Worm (Caenorhabditis elegans) whole organism, mixed stage, embryonic: ENCODE data around the gene nmr-1.

Experiments used
- elt-3 ChIP-seq: fragments of 150-350 bp; optimal IDR thresholded peaks from 2 replicates; lab custom pipeline; 2014; ENCODE audit warnings: missing biosample characterization, missing genetic modification characterization
- hlh-1 ChIP-seq: fragments of 150-350 bp; optimal IDR thresholded peaks from 2 replicates; lab custom pipeline; 2014; ENCODE audit warnings: missing biosample characterization, missing genetic modification reagents, missing genetic modification characterization
- lin-13 ChIP-seq: fragments of 150-350 bp; optimal IDR thresholded peaks from 2 replicates; lab custom pipeline; 2014; ENCODE audit warnings: missing biosample characterization, missing genetic modification characterization
- pha-4 ChIP-seq: fragments of 150-350 bp; optimal IDR thresholded peaks from 2 replicates; lab custom pipeline; 2018; ENCODE audit warnings: missing biosample characterization, missing genetic modification reagents, missing genetic modification characterization
- unc-62 ChIP-seq: fragments of 150-350 bp; optimal IDR thresholded peaks from 2 replicates; lab custom pipeline; 2014; ENCODE audit warnings: missing biosample characterization, missing genetic modification reagents, missing genetic modification characterization

DNA sequence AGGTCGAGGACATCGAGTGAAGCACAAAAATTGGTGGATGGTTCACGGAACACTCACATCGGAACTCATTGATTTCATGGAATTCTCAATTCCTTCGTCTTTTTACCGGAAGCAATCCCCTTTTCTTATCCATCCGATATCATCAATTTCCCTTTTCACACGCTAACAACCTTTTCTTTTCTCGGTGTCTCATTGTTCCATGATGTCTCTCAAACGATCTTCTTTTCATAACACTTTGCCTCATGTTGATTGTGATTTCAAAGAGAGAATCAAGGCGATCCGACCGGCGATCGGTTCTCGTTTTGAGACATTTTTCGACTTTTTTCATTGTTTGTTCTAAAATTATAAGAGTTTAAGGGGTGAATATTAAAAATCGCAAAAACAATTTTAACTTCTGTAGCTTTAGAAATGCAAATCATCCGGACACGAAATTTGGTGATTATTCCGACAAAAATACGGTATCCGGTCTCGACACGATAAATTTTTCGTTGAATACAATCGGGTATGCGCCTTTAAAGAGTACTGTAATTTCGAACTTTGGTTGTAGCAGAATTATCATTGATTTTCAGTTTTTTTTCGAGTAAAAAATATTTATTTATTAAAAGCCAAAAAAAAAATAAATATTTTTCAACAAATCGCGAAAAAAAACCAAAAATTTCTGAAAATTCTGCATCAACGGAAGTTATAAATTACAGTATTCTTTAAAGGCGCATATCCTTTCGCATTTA is 12.4 kb upstream of the nmr-1 start:
- TF ChIP-seq pha-4 (tag; lab: Kevin White, UChicago) (no peak), lin-13 (tag; lab: Kevin White, UChicago) (no peak), unc-62 (GFP tag; lab: Kevin White, UChicago) (no peak), elt-3 (no peak), hlh-1 (no peak)
